Worm (Caenorhabditis elegans): ENCODE measurements around the gene W06D11.2.
"Not testable (repeated sequence)": the region's sequence is repeated elsewhere in the genome, so short reads cannot be mapped to it uniquely, and the experiment has no call there.

ce11 chrX:12302755-12303154 is 6.2 kb upstream of the W06D11.2 start, which contains the start of gene dot-1.3:
- TF ChIP-seq F16B12.6, nhr-76, pqm-1, fos-1, nhr-28 (tag; optimal IDR thresholded peaks at IDR 0.05): not testable (repeated sequence)
